Worm (Caenorhabditis elegans): Measurements from ENCODE around the gene K08D8.6.

K08D8.6 gene

DNA sequence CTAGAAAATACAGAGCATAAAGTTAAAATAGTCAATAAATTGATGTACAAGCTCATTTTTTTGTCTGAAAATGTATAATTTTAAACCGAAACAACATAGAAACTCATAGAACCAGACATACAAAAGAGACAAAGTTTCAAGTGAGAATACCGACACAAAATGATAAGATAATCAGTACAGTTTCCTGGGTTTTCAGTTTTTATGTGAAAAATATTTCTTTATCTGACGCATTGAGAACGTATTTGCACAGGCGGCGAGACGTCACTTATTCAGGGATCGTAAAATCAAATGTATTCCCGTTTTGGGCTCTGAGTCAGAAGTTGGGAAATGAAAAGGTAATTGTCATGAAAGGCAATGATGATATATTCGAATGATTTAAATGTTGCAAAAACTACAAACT, at the start of gene K08D8.6:
Gene K08D8.6 (minus strand): TSS at position 64 of the 400 bp plus-strand sequence.
- TF ChIP-seq unc-120 (tag; optimal IDR thresholded peaks at IDR 0.05; ENCODE audit: poor library complexity, severe bottlenecking) (no peak), nhr-12 (tag; optimal IDR thresholded peaks at IDR 0.05) (no peak), bed-3 (GFP tag; optimal IDR thresholded peaks at IDR 0.05) (no peak), elt-3 (tag; optimal IDR thresholded peaks at IDR 0.05) (no peak), ceh-39 (tag; optimal IDR thresholded peaks at IDR 0.05) (no peak), snpc-4 (tag; optimal IDR thresholded peaks at IDR 0.05) (no peak), M03D4.4 (tag; optimal IDR thresholded peaks at IDR 0.05) (no peak), mls-2 (tag; optimal IDR thresholded peaks at IDR 0.05) (no peak), lin-32 (GFP tag; optimal IDR thresholded peaks at IDR 0.05) (no peak), ceh-43 (GFP tag; optimal IDR thresholded peaks at IDR 0.05) (no peak), lsy-2 (tag; optimal IDR thresholded peaks at IDR 0.05) (no peak), drap-1 (GFP tag; optimal IDR thresholded peaks at IDR 0.05) (no peak), cnd-1 (tag; optimal IDR thresholded peaks at IDR 0.05) (no peak), unc-62 (GFP tag; optimal IDR thresholded peaks at IDR 0.05) (no peak), hlh-1 (tag; optimal IDR thresholded peaks at IDR 0.05) (no peak), nhr-2 (tag; optimal IDR thresholded peaks at IDR 0.05) (no peak), ces-1 (GFP tag; optimal IDR thresholded peaks at IDR 0.05) (no peak), mab-5 (tag; optimal IDR thresholded peaks at IDR 0.05) (no peak), nhr-76 (tag; optimal IDR thresholded peaks at IDR 0.05) (no peak)

DNA sequence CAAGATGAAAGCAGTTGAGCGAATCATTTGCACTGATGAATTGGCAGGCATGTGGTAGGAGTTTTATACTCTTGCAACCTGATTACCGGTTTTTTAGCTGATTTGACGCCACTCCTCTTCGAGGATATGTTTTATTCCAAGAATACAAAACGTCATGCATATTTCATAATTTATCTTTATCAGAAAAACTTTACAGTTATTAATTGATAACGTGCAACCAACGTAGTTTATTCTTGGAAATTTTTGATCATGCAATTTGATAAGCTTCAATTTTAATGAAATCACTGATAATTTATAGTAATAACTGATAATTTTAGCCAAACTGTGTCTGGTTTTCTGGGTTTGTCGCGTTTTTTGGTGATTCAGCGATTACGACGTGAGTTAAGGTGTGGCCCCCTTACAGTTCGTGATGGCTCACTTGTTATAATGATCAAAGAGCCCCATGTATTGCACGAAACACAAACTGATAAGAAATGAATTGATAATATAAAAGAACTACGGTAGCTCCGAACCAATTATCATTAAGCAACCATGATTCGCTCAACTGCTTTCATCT, 46.0 kb upstream of the K08D8.6 start, which contains the start of the genes cld-1 and dod-21:
Gene cld-1 (minus strand): TSS at position 51 of the 556 bp plus-strand sequence.
Gene dod-21 (plus strand): TSS at position 518 of the 556 bp plus-strand sequence.
- TF ChIP-seq lin-13 (tag; optimal IDR thresholded peaks at IDR 0.05) (no peak), nhr-2 (tag; optimal IDR thresholded peaks at IDR 0.05) (no peak), nhr-76 (tag; optimal IDR thresholded peaks at IDR 0.05) (no peak), mls-2 (tag; optimal IDR thresholded peaks at IDR 0.05) (no peak), ces-1 (GFP tag; optimal IDR thresholded peaks at IDR 0.05) (no peak), sptf-1 (tag; optimal IDR thresholded peaks at IDR 0.05) (no peak), elt-3 (tag; optimal IDR thresholded peaks at IDR 0.05) (no peak)

DNA sequence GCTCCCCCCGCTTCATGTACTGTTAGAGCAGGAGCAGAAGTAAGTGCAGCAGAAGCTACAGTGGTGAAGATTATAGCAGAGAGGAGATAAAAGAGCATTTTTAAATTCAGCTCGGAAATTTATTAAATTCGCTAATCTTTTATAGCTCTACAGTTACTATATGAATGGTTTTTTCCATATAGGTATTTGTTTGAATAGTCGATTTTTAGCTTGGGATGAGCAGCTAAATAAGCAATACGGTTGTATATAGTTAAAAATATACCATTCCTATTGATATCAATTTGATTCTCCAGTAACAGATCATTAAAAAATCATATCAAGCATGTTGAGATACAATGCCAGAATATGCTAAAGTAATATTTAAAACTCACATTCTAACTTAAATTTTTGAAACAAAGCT, 36.3 kb upstream of the K08D8.6 start, which contains the start of gene srlf-5:
Gene srlf-5 (minus strand): TSS at position 101 of the 400 bp plus-strand sequence.
- TF ChIP-seq snpc-4 (tag; optimal IDR thresholded peaks at IDR 0.05), result no peak
- no peak for TF ChIP-seq mls-2 (tag; optimal IDR thresholded peaks at IDR 0.05)
- no peak for TF ChIP-seq unc-62 (GFP tag; optimal IDR thresholded peaks at IDR 0.05)
- no peak for TF ChIP-seq hlh-1 (tag; optimal IDR thresholded peaks at IDR 0.05)
- no peak for TF ChIP-seq tbx-8 (GFP tag; optimal IDR thresholded peaks at IDR 0.05)
- TF ChIP-seq elt-3 (tag; optimal IDR thresholded peaks at IDR 0.05), result no peak
- TF ChIP-seq sem-2 (GFP tag; optimal IDR thresholded peaks at IDR 0.05), result no peak
- no peak for TF ChIP-seq unc-120 (tag; optimal IDR thresholded peaks at IDR 0.05; ENCODE audit: poor library complexity, severe bottlenecking)

DNA sequence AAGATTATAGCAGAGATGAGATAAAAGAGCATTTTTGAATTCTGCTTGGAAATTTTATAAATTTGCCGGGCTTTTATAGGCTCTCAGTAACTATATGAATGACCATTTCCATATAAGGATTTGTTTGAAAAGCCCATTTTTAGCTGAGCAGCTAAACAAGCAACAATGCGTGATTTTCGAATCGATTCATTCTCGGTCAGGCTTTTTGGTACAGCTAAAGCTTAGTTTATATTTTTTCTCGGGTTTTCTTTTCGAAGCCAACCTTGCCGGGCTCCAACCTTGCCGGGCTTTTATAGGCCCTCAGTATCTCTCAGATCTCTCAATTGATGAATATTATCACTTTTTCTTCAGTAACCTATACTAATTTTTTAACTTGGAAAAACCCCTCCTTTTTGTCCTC, 34.0 kb upstream of the K08D8.6 start, which contains the start of gene srlf-4:
Gene srlf-4 (minus strand): TSS at position 101 of the 400 bp plus-strand sequence.
- TF ChIP-seq unc-120 (tag; optimal IDR thresholded peaks at IDR 0.05; ENCODE audit: poor library complexity, severe bottlenecking) (peak; percentile 13), ham-2 (GFP tag; optimal IDR thresholded peaks at IDR 0.05) (no peak), flh-1 (GFP tag; optimal IDR thresholded peaks at IDR 0.05) (no peak)

DNA sequence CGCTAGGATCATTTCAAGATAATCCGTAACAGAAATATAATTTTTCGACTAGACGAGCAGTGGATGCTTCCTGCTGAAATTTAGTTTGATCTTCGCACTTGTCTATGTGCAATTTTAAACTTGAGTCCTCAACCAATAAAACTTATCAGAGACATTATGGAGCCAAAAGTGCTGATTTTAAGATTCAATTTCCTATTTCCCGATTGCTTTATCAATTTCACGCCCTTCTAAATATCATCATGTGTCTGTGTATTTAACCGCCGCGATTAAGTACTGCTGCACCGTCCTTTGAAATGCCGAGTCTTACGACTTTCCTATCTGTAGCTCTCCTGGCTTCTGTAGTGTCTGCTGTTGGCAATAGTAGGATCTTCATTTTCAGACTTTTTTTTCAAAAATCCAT, 30.7 kb upstream of the K08D8.6 start, which contains the start of gene C32H11.4:
Gene C32H11.4 (plus strand): TSS at position 238 of the 400 bp plus-strand sequence.
- no peak for TF ChIP-seq elt-1 (tag; optimal IDR thresholded peaks at IDR 0.05; ENCODE audit: borderline replicate concordance, insufficient read depth)

DNA sequence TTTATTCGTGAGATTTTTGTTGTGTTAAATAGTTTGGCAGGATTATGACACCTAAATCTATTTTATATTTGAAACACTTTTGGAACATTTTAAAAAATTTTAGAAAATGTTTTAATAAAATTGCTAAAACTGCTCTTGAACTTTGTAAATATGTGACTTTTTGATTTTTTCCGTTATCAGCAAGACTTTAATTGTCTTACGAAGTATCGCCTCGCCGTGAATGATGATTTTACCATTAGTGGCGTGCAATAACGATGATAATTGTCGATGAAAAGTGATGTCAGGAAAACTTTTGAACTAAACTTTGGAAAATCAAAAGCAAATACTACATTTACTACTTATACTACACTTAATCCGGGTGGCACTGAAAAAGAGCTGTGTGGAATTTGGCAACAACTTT, 30.2 kb upstream of the K08D8.6 start:
- TF ChIP-seq tbx-8 (GFP tag; optimal IDR thresholded peaks at IDR 0.05) (no peak), lin-32 (GFP tag; optimal IDR thresholded peaks at IDR 0.05) (no peak), lsy-2 (tag; optimal IDR thresholded peaks at IDR 0.05) (no peak), sem-2 (GFP tag; optimal IDR thresholded peaks at IDR 0.05) (no peak), M03D4.4 (tag; optimal IDR thresholded peaks at IDR 0.05) (no peak), hlh-1 (tag; optimal IDR thresholded peaks at IDR 0.05) (no peak), mls-2 (tag; optimal IDR thresholded peaks at IDR 0.05) (no peak), lin-13 (tag; optimal IDR thresholded peaks at IDR 0.05) (no peak), ceh-43 (GFP tag; optimal IDR thresholded peaks at IDR 0.05) (no peak), elt-3 (tag; optimal IDR thresholded peaks at IDR 0.05) (no peak), unc-120 (tag; optimal IDR thresholded peaks at IDR 0.05; ENCODE audit: poor library complexity, severe bottlenecking) (no peak), elt-1 (tag; optimal IDR thresholded peaks at IDR 0.05; ENCODE audit: borderline replicate concordance, insufficient read depth) (no peak), ham-2 (GFP tag; optimal IDR thresholded peaks at IDR 0.05) (no peak), mep-1 (tag; optimal IDR thresholded peaks at IDR 0.05) (no peak), drap-1 (GFP tag; optimal IDR thresholded peaks at IDR 0.05) (no peak), nhr-28 (tag; optimal IDR thresholded peaks at IDR 0.05) (no peak)
